Worm (Caenorhabditis elegans) whole organism, young adult: ENCODE data around the gene F19F10.14.
A peak's percentile ranks its signal among the peaks of the same experiment; 100 is the strongest.

ENCODE experiments used
- B0035.1 ChIP-seq: sonication (generic microtip); optimal IDR thresholded peaks from 2 replicates; lab custom pipeline; 2016; ENCODE audit warnings: missing genetic modification characterization, mild to moderate bottlenecking, missing compliant biosample characterization, missing genotype, missing genetic modification reagents
- C06A6.2 ChIP-seq: fragments of 200-800 bp; sonication (Bioruptor generic); conservative IDR thresholded peaks from 2 replicates; pipeline ENCODE4 v1.3.6; 2022; ENCODE audit warnings: missing genetic modification characterization, missing compliant biosample characterization
- F23B12.7 ChIP-seq: sonication (generic microtip); optimal IDR thresholded peaks from 2 replicates; lab custom pipeline; 2017; ENCODE audit warnings: missing genetic modification characterization, mild to moderate bottlenecking, missing compliant biosample characterization, antibody characterized with exemption, moderate library complexity; ENCODE audit not compliant: insufficient read depth
- F33H1.4 ChIP-seq: fragments of 200-800 bp; sonication (Bioruptor generic); IDR thresholded peaks from 2 replicates; pipeline ENCODE4 v1.3.6; 2022; ENCODE audit warnings: missing genetic modification reagents, missing genetic modification characterization, missing compliant biosample characterization
- F39B2.1 ChIP-seq: fragments of 200-800 bp; sonication (Bioruptor generic); IDR thresholded peaks from 2 replicates; pipeline ENCODE4 v1.3.6; 2022; ENCODE audit warnings: missing genetic modification reagents, missing genetic modification characterization, missing compliant biosample characterization
- F57C9.4 ChIP-seq: sonication (generic microtip); optimal IDR thresholded peaks from 2 replicates; lab custom pipeline; 2017; ENCODE audit warnings: mild to moderate bottlenecking, missing genetic modification characterization, missing compliant biosample characterization
- T26A5.8 ChIP-seq: sonication (generic microtip); optimal IDR thresholded peaks from 2 replicates; lab custom pipeline; 2016; ENCODE audit warnings: missing genetic modification characterization, missing compliant biosample characterization
- Y53F4B.3 ChIP-seq: fragments of 200-800 bp; sonication (Bioruptor generic); IDR thresholded peaks from 2 replicates; pipeline ENCODE4 v1.3.6; 2022; ENCODE audit warnings: missing genetic modification reagents, missing genetic modification characterization, missing compliant biosample characterization
- Y67H2A.10 ChIP-seq: fragments of 200-800 bp; sonication (Bioruptor generic); conservative IDR thresholded peaks from 2 replicates; pipeline ENCODE4 v1.3.6; 2022; ENCODE audit warnings: missing genetic modification reagents, missing genetic modification characterization, missing compliant biosample characterization
- aptf-2 ChIP-seq: fragments of 200-800 bp; sonication (Bioruptor generic); conservative IDR thresholded peaks from 2 replicates; pipeline ENCODE4 v1.3.6; 2022; ENCODE audit warnings: missing genetic modification reagents, missing genetic modification characterization, missing compliant biosample characterization
- aptf-3 ChIP-seq: fragments of 200-800 bp; sonication (Bioruptor generic); IDR thresholded peaks from 2 replicates; pipeline ENCODE4 v1.3.6; 2022; ENCODE audit warnings: missing genetic modification characterization, missing compliant biosample characterization
- attf-3 ChIP-seq: fragments of 200-800 bp; sonication (Bioruptor generic); conservative IDR thresholded peaks from 2 replicates; pipeline ENCODE4 v1.3.6; 2022; ENCODE audit warnings: missing genetic modification reagents, missing genetic modification characterization, missing compliant biosample characterization
- ccch-3 ChIP-seq: fragments of 200-800 bp; sonication (Bioruptor generic); optimal IDR thresholded peaks from 2 replicates; lab custom pipeline; 2018; ENCODE audit warnings: mild to moderate bottlenecking, missing genetic modification characterization, missing compliant biosample characterization
- ceh-27 ChIP-seq: fragments of 200-800 bp; sonication (Bioruptor generic); optimal IDR thresholded peaks from 2 replicates; lab custom pipeline; 2018; ENCODE audit warnings: mild to moderate bottlenecking, missing genetic modification characterization, moderate library complexity, missing compliant biosample characterization
- chd-7 ChIP-seq: sonication (generic microtip); optimal IDR thresholded peaks from 2 replicates; lab custom pipeline; 2016; ENCODE audit warnings: mild to moderate bottlenecking, missing genetic modification characterization, moderate library complexity, missing compliant biosample characterization
- dpff-1 ChIP-seq: sonication (generic microtip); optimal IDR thresholded peaks from 2 replicates; lab custom pipeline; 2017; ENCODE audit warnings: mild to moderate bottlenecking, missing genetic modification characterization, missing compliant biosample characterization
- egl-44 ChIP-seq: fragments of 200-800 bp; sonication (Bioruptor generic); IDR thresholded peaks from 2 replicates; pipeline ENCODE4 v1.3.6; 2022; ENCODE audit warnings: missing genetic modification reagents, missing genetic modification characterization, missing compliant biosample characterization
- ekl-4 ChIP-seq: fragments of 200-800 bp; sonication (Bioruptor generic); IDR thresholded peaks from 2 replicates; pipeline ENCODE4 v1.3.6; 2022; ENCODE audit warnings: missing genetic modification reagents, missing genetic modification characterization, missing compliant biosample characterization
- hlh-26 ChIP-seq: fragments of 200-800 bp; sonication (Bioruptor generic); conservative IDR thresholded peaks from 2 replicates; pipeline ENCODE4 v1.3.6; 2022; ENCODE audit warnings: missing genetic modification reagents, missing genetic modification characterization, missing compliant biosample characterization
- let-607 ChIP-seq, 2 experiments: fragments of 200-800 bp in 1 of 2; sonication (Bioruptor generic) in 1 of 2; sonication (generic microtip) in 1 of 2; optimal IDR thresholded peaks; 2 replicates each; lab custom pipeline; 2016 to 2018; ENCODE audit warnings: mild to moderate bottlenecking in 2 of 2, missing compliant biosample characterization in 2 of 2, missing genetic modification characterization in 2 of 2, moderate library complexity in 2 of 2, missing genotype in 1 of 2
- lin-54 ChIP-seq: fragments of 200-800 bp; sonication (Bioruptor generic); optimal IDR thresholded peaks from 2 replicates; lab custom pipeline; 2018; ENCODE audit warnings: mild to moderate bottlenecking, missing genetic modification characterization, missing compliant biosample characterization
- lsl-1 ChIP-seq: fragments of 200-800 bp; sonication (Bioruptor generic); optimal IDR thresholded peaks from 2 replicates; lab custom pipeline; 2018; ENCODE audit warnings: mild to moderate bottlenecking, missing genetic modification characterization, moderate library complexity, missing compliant biosample characterization
- madf-8 ChIP-seq: fragments of 200-800 bp; sonication (Bioruptor generic); conservative IDR thresholded peaks from 2 replicates; pipeline ENCODE4 v1.3.6; 2022; ENCODE audit warnings: missing genetic modification reagents, missing genetic modification characterization, missing compliant biosample characterization
- mxl-1 ChIP-seq: sonication (generic microtip); optimal IDR thresholded peaks from 2 replicates; lab custom pipeline; 2016; ENCODE audit warnings: missing genetic modification characterization, missing compliant biosample characterization
- nfya-2 ChIP-seq: fragments of 200-800 bp; sonication (Bioruptor generic); IDR thresholded peaks from 2 replicates; pipeline ENCODE4 v1.3.6; 2022; ENCODE audit warnings: missing genetic modification reagents, missing genetic modification characterization, missing compliant biosample characterization
- nhr-27 ChIP-seq: fragments of 200-800 bp; sonication (Bioruptor generic); optimal IDR thresholded peaks from 2 replicates; lab custom pipeline; 2018; ENCODE audit warnings: mild to moderate bottlenecking, missing genetic modification characterization, moderate library complexity, missing compliant biosample characterization
- nhr-80 ChIP-seq: sonication (generic microtip); optimal IDR thresholded peaks from 2 replicates; lab custom pipeline; 2016; ENCODE audit warnings: missing genetic modification characterization, missing compliant biosample characterization
- nhr-90 ChIP-seq: sonication (generic microtip); optimal IDR thresholded peaks from 2 replicates; lab custom pipeline; 2016; ENCODE audit warnings: missing genotype, mild to moderate bottlenecking, missing genetic modification characterization, missing compliant biosample characterization
- pbrm-1 ChIP-seq: fragments of 200-800 bp; sonication (Bioruptor generic); IDR thresholded peaks from 2 replicates; pipeline ENCODE4 v1.3.6; 2022; ENCODE audit warnings: missing genetic modification reagents, missing genetic modification characterization, missing compliant biosample characterization
- repo-1 ChIP-seq: sonication (generic microtip); optimal IDR thresholded peaks from 2 replicates; lab custom pipeline; 2017; ENCODE audit warnings: mild to moderate bottlenecking, missing genetic modification characterization, missing compliant biosample characterization
- sea-2 ChIP-seq: fragments of 200-800 bp; sonication (Bioruptor generic); IDR thresholded peaks from 2 replicates; pipeline ENCODE4 v1.3.6; 2022; ENCODE audit warnings: missing genetic modification characterization, missing compliant biosample characterization
- tbx-9 ChIP-seq: sonication (generic microtip); optimal IDR thresholded peaks from 2 replicates; lab custom pipeline; 2016; ENCODE audit warnings: borderline replicate concordance, missing genetic modification characterization, inconsistent platforms, missing compliant biosample characterization
- unc-130 ChIP-seq: sonication (generic microtip); optimal IDR thresholded peaks from 2 replicates; lab custom pipeline; 2016; ENCODE audit warnings: missing genetic modification reagents, missing genetic modification characterization, missing compliant biosample characterization
- xnd-1 ChIP-seq: sonication (generic microtip); optimal IDR thresholded peaks from 2 replicates; lab custom pipeline; 2016; ENCODE audit warnings: missing genotype, missing genetic modification reagents, missing genetic modification characterization, missing compliant biosample characterization
- zfh-2 ChIP-seq: fragments of 200-800 bp; sonication (Bioruptor generic); conservative IDR thresholded peaks from 2 replicates; pipeline ENCODE4 v1.3.6; 2022; ENCODE audit warnings: missing genetic modification reagents, missing genetic modification characterization, missing compliant biosample characterization

F19F10.14 gene

ce11 chrV:7570955-7571354 lies at the start of gene F19F10.14:
TSS of gene F19F10.14 (minus strand) at chrV:7571055.
- no peak for TF ChIP-seq F23B12.7 (tag; lab: Kevin White, UChicago)
- no peak for TF ChIP-seq lin-54
- no peak for TF ChIP-seq sea-2 (GFP tag; lab: Robert Waterston, UW)
- no peak for TF ChIP-seq F39B2.1 (GFP tag; lab: Robert Waterston, UW)
- TF ChIP-seq egl-44 (GFP tag; lab: Robert Waterston, UW) = no peak
- no peak for TF ChIP-seq dpff-1
- TF ChIP-seq Y53F4B.3 = no peak
- no peak for TF ChIP-seq F33H1.4 (GFP tag; lab: Robert Waterston, UW)
- no peak for TF ChIP-seq nhr-90 (tag; lab: Kevin White, UChicago)
- no peak for TF ChIP-seq pbrm-1 (GFP tag; lab: Robert Waterston, UW)
- TF ChIP-seq zfh-2 (GFP tag; lab: Robert Waterston, UW) = no peak
- TF ChIP-seq hlh-26 (GFP tag; lab: Robert Waterston, UW) = no peak
- TF ChIP-seq nfya-2 (GFP tag; lab: Robert Waterston, UW) = no peak
- TF ChIP-seq aptf-2 (GFP tag; lab: Robert Waterston, UW) = no peak
- no peak for TF ChIP-seq nhr-27 (tag; lab: Kevin White, UChicago)
- TF ChIP-seq, all 124 proteins: peak for 0

ce11 chrV:7618114-7618513 lies 47.3 kb upstream of the F19F10.14 start, which contains the start of gene C50E3.15:
TSS of gene C50E3.15 (plus strand) at chrV:7618414.
- TF ChIP-seq ekl-4 (GFP tag; lab: Robert Waterston, UW) (no peak), tbx-9 (tag; lab: Kevin White, UChicago) (no peak), T26A5.8 (tag; lab: Kevin White, UChicago) (no peak), C06A6.2 (GFP tag; lab: Robert Waterston, UW) (no peak), ceh-27 (GFP tag; lab: Kevin White, UChicago) (no peak), unc-130 (no peak), mxl-1 (tag; lab: Kevin White, UChicago) (no peak), let-607 (tag; optimal IDR thresholded peaks at IDR 0.05; lab: Kevin White, UChicago) (no peak), B0035.1 (tag; lab: Kevin White, UChicago) (no peak), chd-7 (tag; lab: Kevin White, UChicago) (no peak)
- TF ChIP-seq, all 124 proteins: peak for 0

ce11 chrV:7612044-7612443 lies 41.2 kb upstream of the F19F10.14 start, which contains the start of gene clec-215:
TSS of gene clec-215 (plus strand) at chrV:7612344.
- TF ChIP-seq xnd-1 (tag; lab: Kevin White, UChicago) = no peak
- TF ChIP-seq lsl-1 (GFP tag; lab: Kevin White, UChicago) = no peak
- TF ChIP-seq F57C9.4 = no peak
- no peak for TF ChIP-seq ccch-3 (GFP tag; lab: Kevin White, UChicago)
- no peak for TF ChIP-seq repo-1
- TF ChIP-seq attf-3 (GFP tag; lab: Robert Waterston, UW) = no peak

- TF ChIP-seq aptf-3 = no peak
- no peak for TF ChIP-seq Y67H2A.10 (GFP tag; lab: Robert Waterston, UW)
- no peak for TF ChIP-seq madf-8 (GFP tag; lab: Robert Waterston, UW)
- peak; percentile 25 for TF ChIP-seq nhr-80 (tag; lab: Kevin White, UChicago)
- TF ChIP-seq nhr-90 (tag; lab: Kevin White, UChicago) = no peak
These were observed 39.0 kb upstream of the F19F10.14 start, which contains the start of the genes folt-3 and clec-214 for ce11 chrV:7609698-7610420. TSS of gene folt-3 (minus strand) at chrV:7609748. TSS of gene clec-214 (plus strand) at chrV:7610370.
